Worm (Caenorhabditis elegans) whole organism, L1 larva: ENCODE results near the gene eri-3.
A peak's percentile ranks its signal among the peaks of the same experiment; 100 is the strongest.

ENCODE experiments used
- aha-1 ChIP-seq: fragments of 150-350 bp; optimal IDR thresholded peaks from 2 replicates; lab custom pipeline; 2014; ENCODE audit warnings: missing biosample characterization, missing genetic modification characterization
- alr-1 ChIP-seq: fragments of 200-800 bp; sonication (Bioruptor generic); optimal IDR thresholded peaks from 2 replicates; lab custom pipeline; 2018; ENCODE audit warnings: borderline replicate concordance, mild to moderate bottlenecking, missing genetic modification characterization, missing compliant biosample characterization
- aly-2 ChIP-seq: fragments of 150-350 bp; optimal IDR thresholded peaks from 2 replicates; lab custom pipeline; 2014; ENCODE audit warnings: missing biosample characterization, missing genetic modification characterization
- ama-1 ChIP-seq: fragments of 150-350 bp; optimal IDR thresholded peaks from 2 replicates; lab custom pipeline; 2014
- ceh-63 ChIP-seq: fragments of 200-800 bp; sonication (Bioruptor generic); optimal IDR thresholded peaks from 2 replicates; lab custom pipeline; 2018; ENCODE audit warnings: mild to moderate bottlenecking, missing genetic modification characterization, missing compliant biosample characterization
- dpl-1 ChIP-seq, 3 experiments: fragments of 150-350 bp in 2 of 3; sonication (generic microtip) in 1 of 3; optimal IDR thresholded peaks; 2 replicates each; lab custom pipeline; 2014 to 2017; ENCODE audit warnings: missing biosample characterization in 3 of 3, missing genetic modification characterization in 3 of 3, missing genetic modification reagents in 3 of 3
- dsc-1 ChIP-seq: sonication (generic microtip); optimal IDR thresholded peaks from 2 replicates; lab custom pipeline; 2016; ENCODE audit warnings: mild to moderate bottlenecking, missing genetic modification characterization, missing compliant biosample characterization
- efl-1 ChIP-seq, 4 experiments: fragments of 150-350 bp; optimal IDR thresholded peaks in 3 of 4; peaks in 1 of 4; 1 replicate in 1 of 4; 2 replicates in 3 of 4; lab custom pipeline; 2014; ENCODE audit warnings: missing biosample characterization in 2 of 4, missing genetic modification characterization in 2 of 4, missing genetic modification reagents in 2 of 4
- efl-3 ChIP-seq: fragments of 200-800 bp; sonication (Bioruptor generic); optimal IDR thresholded peaks from 2 replicates; lab custom pipeline; 2018; ENCODE audit warnings: mild to moderate bottlenecking, missing genetic modification characterization, missing compliant biosample characterization
- egl-13 ChIP-seq: sonication (generic microtip); optimal IDR thresholded peaks from 2 replicates; lab custom pipeline; 2016; ENCODE audit warnings: missing genotype, missing genetic modification reagents, missing genetic modification characterization, missing compliant biosample characterization
- egl-27 ChIP-seq, 2 experiments: fragments of 150-350 bp in 1 of 2; sonication (generic microtip); optimal IDR thresholded peaks; 3 replicates each; lab custom pipeline; 2017 to 2018; ENCODE audit warnings: missing biosample characterization in 2 of 2, missing genetic modification characterization in 2 of 2, missing genetic modification reagents in 2 of 2
- elt-2 ChIP-seq: sonication (generic microtip); optimal IDR thresholded peaks from 2 replicates; lab custom pipeline; 2016; ENCODE audit warnings: missing genetic modification characterization, mild to moderate bottlenecking, inconsistent platforms, missing compliant biosample characterization, missing genetic modification reagents
- elt-3 ChIP-seq, 6 experiments: fragments of 150-350 bp in 1 of 6; sonication (generic microtip); optimal IDR thresholded peaks; 2 replicates each; lab custom pipeline; 2017 to 2018; ENCODE audit warnings: missing biosample characterization in 6 of 6, missing genetic modification characterization in 6 of 6, inconsistent platforms in 1 of 6
- fkh-10 ChIP-seq: sonication (generic microtip); optimal IDR thresholded peaks from 2 replicates; lab custom pipeline; 2017; ENCODE audit warnings: missing biosample characterization, missing genetic modification reagents, missing genetic modification characterization
- fkh-4 ChIP-seq: sonication (generic microtip); optimal IDR thresholded peaks from 2 replicates; lab custom pipeline; 2016; ENCODE audit warnings: missing compliant biosample characterization, missing genetic modification characterization, borderline replicate concordance
- fkh-8 ChIP-seq: sonication (generic microtip); optimal IDR thresholded peaks from 2 replicates; lab custom pipeline; 2016; ENCODE audit warnings: mild to moderate bottlenecking, missing genetic modification characterization, missing compliant biosample characterization
- hlh-17 ChIP-seq: fragments of 200-800 bp; sonication (Bioruptor generic); optimal IDR thresholded peaks from 2 replicates; lab custom pipeline; 2018; ENCODE audit warnings: missing genetic modification characterization, mild to moderate bottlenecking, missing compliant biosample characterization, moderate library complexity, borderline replicate concordance
- hlh-4 ChIP-seq: sonication (generic microtip); optimal IDR thresholded peaks from 2 replicates; lab custom pipeline; 2016; ENCODE audit warnings: mild to moderate bottlenecking, missing genetic modification characterization, missing compliant biosample characterization
- hpl-2 ChIP-seq: fragments of 150-350 bp; optimal IDR thresholded peaks from 2 replicates; lab custom pipeline; 2014; ENCODE audit warnings: missing biosample characterization, missing genetic modification reagents, missing genetic modification characterization
- jun-1 ChIP-seq: fragments of 150-350 bp; optimal IDR thresholded peaks from 2 replicates; lab custom pipeline; 2014; ENCODE audit warnings: missing biosample characterization, missing genetic modification reagents, missing genetic modification characterization
- lin-14 ChIP-seq: fragments of 200-800 bp; sonication (Bioruptor generic); optimal IDR thresholded peaks from 2 replicates; lab custom pipeline; 2018; ENCODE audit warnings: mild to moderate bottlenecking, missing genetic modification characterization, moderate library complexity, missing compliant biosample characterization
- lin-15B ChIP-seq: fragments of 150-350 bp; sonication (generic microtip); optimal IDR thresholded peaks from 3 replicates; lab custom pipeline; 2014; ENCODE audit warnings: missing biosample characterization, missing genetic modification characterization
- lin-35 ChIP-seq, 2 experiments: fragments of 150-350 bp; optimal IDR thresholded peaks; 2 replicates each; lab custom pipeline; 2014; ENCODE audit warnings: missing biosample characterization in 2 of 2, missing genetic modification characterization in 2 of 2, missing genetic modification reagents in 2 of 2
- lin-39 ChIP-seq: fragments of 150-350 bp; optimal IDR thresholded peaks from 2 replicates; lab custom pipeline; 2014; ENCODE audit warnings: missing biosample characterization, missing genetic modification reagents, missing genetic modification characterization
- lir-3 ChIP-seq: sonication (generic microtip); optimal IDR thresholded peaks from 2 replicates; lab custom pipeline; 2016; ENCODE audit warnings: mild to moderate bottlenecking, missing genetic modification characterization, moderate library complexity, missing compliant biosample characterization; ENCODE audit not compliant: poor library complexity
- nhr-11 ChIP-seq: fragments of 150-350 bp; optimal IDR thresholded peaks from 2 replicates; lab custom pipeline; 2014; ENCODE audit warnings: missing biosample characterization, missing genetic modification characterization
- nhr-28 ChIP-seq: fragments of 150-350 bp; optimal IDR thresholded peaks from 2 replicates; lab custom pipeline; 2014; ENCODE audit warnings: missing biosample characterization, missing genetic modification characterization
- nhr-71 ChIP-seq: sonication (generic microtip); optimal IDR thresholded peaks from 2 replicates; lab custom pipeline; 2016; ENCODE audit warnings: mild to moderate bottlenecking, missing genetic modification characterization, moderate library complexity, missing compliant biosample characterization
- nhr-76 ChIP-seq: sonication (generic microtip); optimal IDR thresholded peaks from 2 replicates; lab custom pipeline; 2017; ENCODE audit warnings: missing biosample characterization, missing genetic modification characterization
- nhr-85 ChIP-seq: sonication (generic microtip); peaks from one replicate; lab custom pipeline; 2016; ENCODE audit warnings: missing genetic modification characterization, inconsistent platforms, missing compliant biosample characterization
- nhr-90 ChIP-seq: sonication (generic microtip); optimal IDR thresholded peaks from 2 replicates; lab custom pipeline; 2016; ENCODE audit warnings: mild to moderate bottlenecking, missing genetic modification characterization, missing compliant biosample characterization; ENCODE audit not compliant: poor library complexity
- pag-3 ChIP-seq: sonication (generic microtip); optimal IDR thresholded peaks from 2 replicates; lab custom pipeline; 2017; ENCODE audit warnings: missing genetic modification characterization, mild to moderate bottlenecking, missing compliant biosample characterization, antibody characterized with exemption, borderline replicate concordance; ENCODE audit not compliant: insufficient read depth
- pax-3 ChIP-seq: fragments of 200-800 bp; sonication (Bioruptor generic); optimal IDR thresholded peaks from 2 replicates; lab custom pipeline; 2018; ENCODE audit warnings: mild to moderate bottlenecking, missing genetic modification characterization, moderate library complexity, missing compliant biosample characterization
- pqm-1 ChIP-seq: sonication (generic microtip); optimal IDR thresholded peaks from 3 replicates; lab custom pipeline; 2017; ENCODE audit warnings: missing biosample characterization, missing genetic modification characterization
- rnt-1 ChIP-seq: sonication (generic microtip); optimal IDR thresholded peaks from 2 replicates; lab custom pipeline; 2016; ENCODE audit warnings: mild to moderate bottlenecking, missing genetic modification characterization, moderate library complexity, missing compliant biosample characterization
- skn-1 ChIP-seq: fragments of 150-350 bp; optimal IDR thresholded peaks from 2 replicates; lab custom pipeline; 2014; ENCODE audit warnings: missing biosample characterization, missing genetic modification characterization
- snpc-4 ChIP-seq: fragments of 150-350 bp; optimal IDR thresholded peaks from 2 replicates; lab custom pipeline; 2014; ENCODE audit warnings: missing biosample characterization, missing genetic modification characterization
- snu-23 ChIP-seq: sonication (generic microtip); optimal IDR thresholded peaks from 2 replicates; lab custom pipeline; 2016; ENCODE audit warnings: missing genetic modification characterization, missing compliant biosample characterization
- sox-4 ChIP-seq: sonication (generic microtip); optimal IDR thresholded peaks from 2 replicates; lab custom pipeline; 2016; ENCODE audit warnings: missing genetic modification characterization, missing compliant biosample characterization
- sptf-1 ChIP-seq: fragments of 150-350 bp; optimal IDR thresholded peaks from 2 replicates; lab custom pipeline; 2014; ENCODE audit warnings: missing biosample characterization, missing genetic modification characterization
- swsn-7 ChIP-seq: sonication (generic microtip); optimal IDR thresholded peaks from 2 replicates; lab custom pipeline; 2016; ENCODE audit warnings: missing genetic modification characterization, missing compliant biosample characterization
- unc-130 ChIP-seq: fragments of 150-350 bp; optimal IDR thresholded peaks from 2 replicates; lab custom pipeline; 2017; ENCODE audit warnings: missing biosample characterization, missing genetic modification characterization, inconsistent platforms
- unc-62 ChIP-seq: fragments of 150-350 bp; optimal IDR thresholded peaks from 2 replicates; lab custom pipeline; 2014; ENCODE audit warnings: missing biosample characterization, missing genetic modification reagents, missing genetic modification characterization
- unc-98 ChIP-seq: fragments of 200-800 bp; sonication (Bioruptor generic); IDR thresholded peaks from 2 replicates; pipeline ENCODE4 v1.3.6; 2022; ENCODE audit warnings: missing genetic modification characterization, missing compliant biosample characterization
- vab-15 ChIP-seq: sonication (generic microtip); optimal IDR thresholded peaks from 2 replicates; lab custom pipeline; 2017; ENCODE audit warnings: missing genotype, mild to moderate bottlenecking, missing genetic modification characterization, missing compliant biosample characterization

Gene eri-3

DNA sequence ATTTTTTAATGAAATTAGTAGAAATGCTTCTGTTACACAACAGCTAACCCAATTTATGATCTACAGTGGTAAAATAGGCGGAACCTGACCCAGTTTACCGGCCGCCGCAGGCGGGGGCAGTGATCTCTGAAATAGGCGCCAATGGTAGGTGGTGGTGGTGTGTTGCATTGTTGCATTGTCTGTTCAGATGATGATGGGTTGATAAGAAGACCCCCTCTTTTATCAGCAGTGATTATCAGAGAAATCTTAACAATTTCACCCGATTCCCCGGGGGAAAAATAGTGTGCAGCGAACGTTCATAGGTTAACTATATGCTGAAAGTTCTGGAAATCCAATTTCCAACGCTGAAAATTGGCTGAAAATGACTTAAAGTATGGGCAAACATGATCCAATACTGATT is 15.3 kb downstream of the eri-3 start:
- TF ChIP-seq dpl-1 (GFP tag; optimal IDR thresholded peaks at IDR 0.05; lab: Kevin White, UChicago) (no peak), efl-1 (optimal IDR thresholded peaks at IDR 0.05; lab: Kevin White, UChicago) (no peak), efl-1 (GFP tag; optimal IDR thresholded peaks at IDR 0.05 in 1 of 2; lab: Kevin White, UChicago) (peak in 1 of 2 experiments; percentile 46), nhr-71 (tag; lab: Kevin White, UChicago) (no peak), elt-2 (peak; percentile 57), lin-35 (GFP tag; optimal IDR thresholded peaks at IDR 0.05; lab: Kevin White, UChicago) (peak in 1 of 2 experiments; percentile 3)

DNA sequence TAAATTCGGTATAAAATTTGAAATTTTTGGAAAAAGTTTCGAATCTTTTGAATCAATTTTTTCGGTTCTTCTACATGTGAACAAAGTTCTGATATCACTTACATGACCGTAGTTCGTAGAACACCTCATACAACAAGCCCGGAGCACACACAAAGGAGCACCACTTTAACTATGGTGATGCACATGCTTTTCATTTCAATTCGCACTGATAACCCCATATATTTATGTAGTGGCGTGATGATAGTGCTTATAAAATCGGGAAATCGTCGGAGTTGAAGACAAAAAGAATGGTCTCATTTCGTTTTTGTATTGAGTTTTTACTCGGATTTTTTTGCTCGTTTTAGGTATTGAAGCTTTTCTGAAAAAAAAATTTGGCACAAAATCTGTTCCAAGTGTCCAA is 17.4 kb downstream of the eri-3 start, which contains the start of gene W09B6.4:
Gene W09B6.4, minus strand, starts transcription at position 151 of the 400 bp plus-strand sequence.
- TF ChIP-seq fkh-4 (tag; lab: Kevin White, UChicago) (no peak), egl-27 (tag; optimal IDR thresholded peaks at IDR 0.05; lab: Kevin White, UChicago) (no peak), elt-2 (peak; percentile 31), alr-1 (tag; lab: Kevin White, UChicago) (no peak), pqm-1 (peak; percentile 7)

DNA sequence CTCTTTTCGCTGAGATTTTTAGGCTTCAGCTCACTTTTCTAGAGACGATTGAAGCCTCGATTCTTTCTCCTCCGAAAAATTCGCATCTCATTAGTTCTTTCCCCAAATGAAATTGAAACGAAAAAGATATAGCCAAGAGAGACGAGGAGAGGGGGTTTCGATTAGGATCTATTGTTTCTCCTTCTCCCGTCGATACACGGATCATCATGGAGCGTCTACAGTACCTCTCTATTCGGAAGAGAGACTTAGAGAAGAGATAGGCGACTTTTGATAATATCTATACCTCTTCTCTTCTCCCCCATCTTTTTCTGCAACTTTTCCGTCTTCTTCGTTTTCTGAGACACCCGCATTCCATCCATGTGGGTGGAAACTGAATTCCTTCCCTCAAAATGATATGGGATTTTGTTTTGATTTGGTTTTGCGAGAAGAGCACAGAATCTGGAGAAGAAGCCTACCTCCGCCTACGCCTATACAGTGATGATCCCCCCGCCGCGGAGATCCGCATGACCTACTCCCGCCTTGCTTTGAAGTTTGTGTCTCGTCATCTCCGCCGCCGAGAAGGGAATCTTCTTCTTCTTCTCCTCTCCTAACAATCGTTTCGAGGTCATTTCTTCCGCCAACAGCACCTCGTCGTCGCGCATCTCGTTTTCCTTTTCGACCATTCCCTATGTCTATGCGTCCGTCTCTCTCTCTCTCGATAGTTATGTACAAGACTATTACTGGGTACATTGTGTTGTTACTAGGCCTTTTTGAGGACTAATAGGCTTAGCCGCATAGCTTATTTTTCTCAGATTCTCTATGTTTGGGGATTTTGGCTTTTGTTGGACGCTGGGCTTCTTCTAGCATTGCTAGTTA is 18.6 kb downstream of the eri-3 start:
- TF ChIP-seq pax-3 (tag; lab: Kevin White, UChicago): no peak
- no peak for TF ChIP-seq hlh-4 (tag; lab: Kevin White, UChicago)
- TF ChIP-seq unc-98 (GFP tag; lab: Robert Waterston, UW): no peak
- TF ChIP-seq nhr-90 (tag; lab: Kevin White, UChicago): peak; percentile 25
- TF ChIP-seq efl-3: no peak
- peak in 1 of 6 experiments; percentile 25 for TF ChIP-seq elt-3 (tag; optimal IDR thresholded peaks at IDR 0.05; lab: Kevin White, UChicago)
- no peak for TF ChIP-seq dsc-1 (tag; lab: Kevin White, UChicago)
- peak; percentile 67 for TF ChIP-seq nhr-85
- TF ChIP-seq aly-2 (tag; lab: Kevin White, UChicago): no peak
- TF ChIP-seq swsn-7 (tag; lab: Kevin White, UChicago): no peak
- TF ChIP-seq nhr-11 (tag; lab: Kevin White, UChicago): no peak
- no peak for TF ChIP-seq sptf-1
- no peak for TF ChIP-seq nhr-76 (tag; lab: Kevin White, UChicago)
- TF ChIP-seq fkh-4 (tag; lab: Kevin White, UChicago): no peak
- no peak for TF ChIP-seq fkh-8 (tag; lab: Kevin White, UChicago)
- TF ChIP-seq pqm-1: no peak
- no peak for TF ChIP-seq snpc-4 (tag; lab: Kevin White, UChicago)
- no peak for TF ChIP-seq ama-1 (lab: Kevin White, UChicago)
- TF ChIP-seq efl-1 (optimal IDR thresholded peaks at IDR 0.05; lab: Kevin White, UChicago): no peak
- TF ChIP-seq efl-1 (GFP tag; optimal IDR thresholded peaks at IDR 0.05 in 1 of 2; lab: Kevin White, UChicago): peak in 1 of 2 experiments; percentile 56
- TF ChIP-seq nhr-28: no peak
- TF ChIP-seq rnt-1 (tag; lab: Kevin White, UChicago): no peak
- no peak for TF ChIP-seq vab-15 (tag; lab: Kevin White, UChicago)
- no peak for TF ChIP-seq dpl-1 (GFP tag; optimal IDR thresholded peaks at IDR 0.05; lab: Kevin White, UChicago)
- no peak for TF ChIP-seq unc-62 (GFP tag; lab: Kevin White, UChicago)
- no peak for TF ChIP-seq sox-4
- TF ChIP-seq lin-15B (tag; lab: Kevin White, UChicago): no peak
- no peak for TF ChIP-seq ceh-63
- no peak for TF ChIP-seq lir-3 (tag; lab: Kevin White, UChicago)
- TF ChIP-seq egl-13: no peak
- no peak for TF ChIP-seq aha-1 (tag; lab: Kevin White, UChicago)
- peak; percentile 10 for TF ChIP-seq lin-14
- no peak for TF ChIP-seq hlh-17 (GFP tag; lab: Kevin White, UChicago)
- no peak for TF ChIP-seq lin-39 (tag; lab: Kevin White, UChicago)
- TF ChIP-seq snu-23 (GFP tag; lab: Kevin White, UChicago): peak; percentile 2
- no peak for TF ChIP-seq pag-3 (tag; lab: Kevin White, UChicago)
- TF ChIP-seq skn-1 (tag; lab: Kevin White, UChicago): no peak
- TF ChIP-seq unc-130 (tag; lab: Kevin White, UChicago): no peak
- TF ChIP-seq hpl-2 (GFP tag; lab: Kevin White, UChicago): no peak
- TF ChIP-seq fkh-10: no peak
- no peak for TF ChIP-seq jun-1 (tag; lab: Kevin White, UChicago)
